Fruit fly (Drosophila melanogaster) whole organism, wandering third instar larva: ENCODE data around the gene sgg.
A peak's percentile ranks its signal among the peaks of the same experiment; 100 is the strongest.

Source experiments
- Abd-B ChIP-seq: fragments of >200 bp; optimal IDR thresholded peaks from 2 replicates; lab custom pipeline; 2017; ENCODE audit warnings: missing biosample characterization, missing genetic modification characterization
- CG32264 ChIP-seq: fragments of 200-800 bp; sonication (Bioruptor generic); optimal IDR thresholded peaks from 2 replicates; lab custom pipeline; 2016; ENCODE audit warnings: missing biosample characterization, missing genetic modification characterization
- CG9705 ChIP-seq: fragments of 200-800 bp; sonication (Bioruptor generic); optimal IDR thresholded peaks from 2 replicates; lab custom pipeline; 2018; ENCODE audit warnings: missing biosample characterization, mild to moderate bottlenecking, missing genetic modification characterization
- CrebA ChIP-seq: fragments of 200-800 bp; sonication (Bioruptor generic); optimal IDR thresholded peaks from 2 replicates; lab custom pipeline; 2016; ENCODE audit warnings: missing biosample characterization, mild to moderate bottlenecking, missing genetic modification characterization, borderline replicate concordance
- Dfd ChIP-seq: fragments of >200 bp; optimal IDR thresholded peaks from 2 replicates; lab custom pipeline; 2017; ENCODE audit warnings: missing biosample characterization, missing genetic modification characterization
- Dif ChIP-seq: fragments of 200-275, 200-300 bp; sonication (Bioruptor generic); optimal IDR thresholded peaks from 2 replicates; lab custom pipeline; 2018; ENCODE audit warnings: missing biosample characterization, missing genetic modification characterization; ENCODE audit not compliant: partially characterized antibody
- GATAd ChIP-seq: sonication (Bioruptor generic); optimal IDR thresholded peaks from 2 replicates; lab custom pipeline; 2016; ENCODE audit warnings: missing biosample characterization, missing genetic modification characterization
- HLH106 ChIP-seq: fragments of 200-800 bp; optimal IDR thresholded peaks from 3 replicates; lab custom pipeline; 2019; ENCODE audit warnings: missing biosample characterization, mild to moderate bottlenecking, missing genetic modification characterization, moderate library complexity
- Hnf4 ChIP-seq: fragments of 200-800 bp; sonication (Bioruptor generic); optimal IDR thresholded peaks from 2 replicates; lab custom pipeline; 2016; ENCODE audit warnings: missing biosample characterization, mild to moderate bottlenecking, missing genetic modification characterization
- Hr78 ChIP-seq: fragments of >200 bp; optimal IDR thresholded peaks from 2 replicates; lab custom pipeline; 2017; ENCODE audit warnings: missing biosample characterization, missing genetic modification characterization
- Hr83 ChIP-seq: fragments of 200-300 bp; sonication (Bioruptor generic); optimal IDR thresholded peaks from 2 replicates; lab custom pipeline; 2016; ENCODE audit warnings: missing biosample characterization, mild to moderate bottlenecking, missing genetic modification characterization, moderate library complexity; ENCODE audit not compliant: poor library complexity, severe bottlenecking
- Mio ChIP-seq: sonication (Bioruptor generic); optimal IDR thresholded peaks from 2 replicates; lab custom pipeline; 2016; ENCODE audit warnings: missing biosample characterization, missing genetic modification characterization
- Myc ChIP-seq: fragments of >200 bp; optimal IDR thresholded peaks from 2 replicates; lab custom pipeline; 2017
- N ChIP-seq: fragments of >200 bp; optimal IDR thresholded peaks from 2 replicates; lab custom pipeline; 2018; ENCODE audit warnings: missing biosample characterization, missing external identifiers, missing genetic modification characterization
- OdsH ChIP-seq: fragments of 200-800 bp; sonication (Bioruptor generic); optimal IDR thresholded peaks from 2 replicates; lab custom pipeline; 2016; ENCODE audit warnings: missing biosample characterization, mild to moderate bottlenecking, missing genetic modification characterization
- Rel ChIP-seq, 2 experiments: fragments of 200-800 bp; sonication (Bioruptor generic) in 1 of 2; optimal IDR thresholded peaks; 2 replicates in 1 of 2; 3 replicates in 1 of 2; lab custom pipeline; 2016 to 2019; ENCODE audit warnings: mild to moderate bottlenecking in 2 of 2, missing biosample characterization in 2 of 2, missing genetic modification characterization in 2 of 2, moderate library complexity in 1 of 2
- Sp1 ChIP-seq: fragments of 200-800 bp; sonication (Bioruptor generic); optimal IDR thresholded peaks from 3 replicates; lab custom pipeline; 2019; ENCODE audit warnings: missing biosample characterization, mild to moderate bottlenecking, missing genetic modification characterization, moderate library complexity
- Vsx2 ChIP-seq: fragments of 200-300, 225-300 bp; sonication (Bioruptor generic); optimal IDR thresholded peaks from 2 replicates; lab custom pipeline; 2018; ENCODE audit warnings: missing biosample characterization, missing genetic modification characterization; ENCODE audit not compliant: partially characterized antibody
- br ChIP-seq: fragments of 200-800 bp; sonication (Bioruptor generic); optimal IDR thresholded peaks from 2 replicates; lab custom pipeline; 2016; ENCODE audit warnings: missing biosample characterization, missing genetic modification characterization
- brk ChIP-seq: fragments of 200-800 bp; sonication (Bioruptor generic); optimal IDR thresholded peaks from 2 replicates; lab custom pipeline; 2016; ENCODE audit warnings: missing biosample characterization, mild to moderate bottlenecking, missing genetic modification characterization
- dl ChIP-seq, 2 experiments: fragments of 175-275, 200-275 bp in 1 of 2; fragments of 200-275 bp in 1 of 2; sonication (Bioruptor generic); optimal IDR thresholded peaks; lab custom pipeline; 2018; ENCODE audit warnings: mild to moderate bottlenecking in 2 of 2, missing biosample characterization in 2 of 2, missing genetic modification characterization in 2 of 2, moderate library complexity in 2 of 2; ENCODE audit not compliant: partially characterized antibody in 2 of 2, insufficient read depth in 1 of 2
- dmrt93B ChIP-seq: fragments of 200-800 bp; sonication (Bioruptor generic); optimal IDR thresholded peaks from 2 replicates; lab custom pipeline; 2018; ENCODE audit warnings: missing biosample characterization, mild to moderate bottlenecking, missing genetic modification characterization
- dsf ChIP-seq: sonication (Bioruptor generic); optimal IDR thresholded peaks from 2 replicates; lab custom pipeline; 2016; ENCODE audit warnings: missing biosample characterization, missing genetic modification characterization, borderline replicate concordance
- ey ChIP-seq: fragments of 200-800 bp; sonication (Bioruptor generic); optimal IDR thresholded peaks from 2 replicates; lab custom pipeline; 2016; ENCODE audit warnings: missing biosample characterization, missing genetic modification characterization
- foxo ChIP-seq, 2 experiments: fragments of 200-800 bp; sonication (Bioruptor generic); optimal IDR thresholded peaks; 2 replicates in 1 of 2; 3 replicates in 1 of 2; lab custom pipeline; 2016 to 2017; ENCODE audit warnings: missing biosample characterization in 2 of 2, missing genetic modification characterization in 2 of 2
- fru ChIP-seq: fragments of 200-800 bp; sonication (Bioruptor generic); optimal IDR thresholded peaks from 3 replicates; lab custom pipeline; 2016; ENCODE audit warnings: missing biosample characterization, mild to moderate bottlenecking, missing genetic modification characterization
- h ChIP-seq: fragments of 200-800 bp; sonication (Bioruptor generic); optimal IDR thresholded peaks from 3 replicates; lab custom pipeline; 2016; ENCODE audit warnings: missing biosample characterization, mild to moderate bottlenecking, missing genetic modification characterization
- jim ChIP-seq: fragments of 175-275, 200-325 bp; sonication (Bioruptor generic); optimal IDR thresholded peaks from 2 replicates; lab custom pipeline; 2016; ENCODE audit warnings: missing biosample characterization, mild to moderate bottlenecking, missing genetic modification characterization
- lola ChIP-seq: fragments of >200 bp; optimal IDR thresholded peaks from 2 replicates; lab custom pipeline; 2017; ENCODE audit warnings: missing biosample characterization, missing genetic modification characterization
- pan ChIP-seq: fragments of >200 bp; optimal IDR thresholded peaks from 2 replicates; lab custom pipeline; 2017
- psq ChIP-seq: fragments of 200-800 bp; sonication (Bioruptor generic); optimal IDR thresholded peaks from 3 replicates; lab custom pipeline; 2017; ENCODE audit warnings: missing biosample characterization, mild to moderate bottlenecking, missing genetic modification characterization, moderate library complexity
- rgr ChIP-seq: fragments of 200-800 bp; sonication (Bioruptor generic); optimal IDR thresholded peaks from 3 replicates; lab custom pipeline; 2016; ENCODE audit warnings: missing biosample characterization, mild to moderate bottlenecking, missing genetic modification characterization
- sage ChIP-seq: fragments of 200-800 bp; sonication (Bioruptor generic); optimal IDR thresholded peaks from 2 replicates; lab custom pipeline; 2016; ENCODE audit warnings: missing biosample characterization, mild to moderate bottlenecking, missing genetic modification characterization
- sv ChIP-seq: fragments of 200-800 bp; sonication (Bioruptor generic); optimal IDR thresholded peaks from 3 replicates; lab custom pipeline; 2016; ENCODE audit warnings: missing biosample characterization, missing genetic modification characterization
- tai ChIP-seq: sonication (Bioruptor generic); optimal IDR thresholded peaks from 2 replicates; lab custom pipeline; 2016; ENCODE audit warnings: missing biosample characterization, missing genetic modification characterization
- usp ChIP-seq: fragments of >200 bp; optimal IDR thresholded peaks from 2 replicates; lab custom pipeline; 2017; ENCODE audit warnings: missing biosample characterization, missing genetic modification characterization
- woc ChIP-seq: sonication (Bioruptor generic); optimal IDR thresholded peaks from 2 replicates; lab custom pipeline; 2016; ENCODE audit warnings: missing biosample characterization, mild to moderate bottlenecking, missing genetic modification characterization

sgg gene

dm6 chrX:2642484-2643379 lies 9.0 kb downstream of the sgg start:
- TF ChIP-seq psq (GFP tag; lab: Kevin White, UChicago) (peak; percentile 84), sage (GFP tag; lab: Kevin White, UChicago) (peak; percentile 8), HLH106 (tag; lab: Kevin White, UChicago) (peak; percentile 17), jim (GFP tag; lab: Kevin White, UChicago) (no peak), pan (lab: Kevin White, UChicago) (no peak), Sp1 (GFP tag; lab: Kevin White, UChicago) (peak; percentile 19), Abd-B (GFP tag; lab: Kevin White, UChicago) (no peak), OdsH (GFP tag; lab: Kevin White, UChicago) (peak; percentile 29), CG32264 (GFP tag; lab: Kevin White, UChicago) (no peak), GATAd (peak; percentile 67), Dif (peak; percentile 96), N (GFP tag; lab: Kevin White, UChicago) (peak; percentile 79), dsf (no peak), Vsx2 (GFP tag; lab: Kevin White, UChicago) (peak; percentile 82), br (GFP tag; lab: Kevin White, UChicago) (no peak), rgr (GFP tag; lab: Kevin White, UChicago) (peak; percentile 7), Mio (GFP tag; lab: Kevin White, UChicago) (no peak), Hr83 (GFP tag; lab: Kevin White, UChicago) (peak; percentile 32), foxo (GFP tag; optimal IDR thresholded peaks at IDR 0.05; lab: Kevin White, UChicago) (peak in 1 of 2 experiments; percentile 17), Rel (GFP tag; optimal IDR thresholded peaks at IDR 0.05; lab: Kevin White, UChicago) (peak; percentile 43), Rel (tag; optimal IDR thresholded peaks at IDR 0.05; lab: Kevin White, UChicago) (no peak), Dfd (GFP tag; lab: Kevin White, UChicago) (no peak), dmrt93B (no peak), h (GFP tag; lab: Kevin White, UChicago) (peak; percentile 53), Hnf4 (GFP tag; lab: Kevin White, UChicago) (peak; percentile 2), CrebA (GFP tag; lab: Kevin White, UChicago) (no peak), dl (GFP tag; optimal IDR thresholded peaks at IDR 0.05; lab: Kevin White, UChicago; ENCODE audit: insufficient read depth in 1 of 2, partially characterized antibody in 2 of 2) (peak; percentile 95)

DNA sequence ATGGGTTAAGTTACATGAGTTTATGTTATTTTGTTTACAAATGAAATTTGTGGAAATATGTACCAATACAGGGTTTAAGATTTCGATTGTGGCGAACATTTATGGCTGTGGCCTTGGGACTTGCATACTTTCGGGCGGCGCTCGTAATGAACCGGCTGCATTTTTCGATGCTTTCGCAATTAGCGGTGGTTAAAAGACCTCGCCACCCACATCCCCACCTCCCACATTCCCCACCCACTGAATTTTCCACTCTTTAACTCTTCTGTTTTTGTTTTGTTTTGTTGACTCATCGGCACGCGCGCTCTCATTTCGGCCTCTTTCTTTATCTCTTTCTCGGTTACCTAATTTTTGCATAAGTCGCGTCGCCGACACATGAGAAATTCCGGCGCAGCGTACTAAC lies 11.8 kb downstream of the sgg start:
- TF ChIP-seq HLH106 (tag; lab: Kevin White, UChicago) (no peak), dl (GFP tag; optimal IDR thresholded peaks at IDR 0.05; lab: Kevin White, UChicago; ENCODE audit: insufficient read depth in 1 of 2, partially characterized antibody in 2 of 2) (no peak), N (GFP tag; lab: Kevin White, UChicago) (peak; percentile 9), Myc (peak; percentile 50)

DNA sequence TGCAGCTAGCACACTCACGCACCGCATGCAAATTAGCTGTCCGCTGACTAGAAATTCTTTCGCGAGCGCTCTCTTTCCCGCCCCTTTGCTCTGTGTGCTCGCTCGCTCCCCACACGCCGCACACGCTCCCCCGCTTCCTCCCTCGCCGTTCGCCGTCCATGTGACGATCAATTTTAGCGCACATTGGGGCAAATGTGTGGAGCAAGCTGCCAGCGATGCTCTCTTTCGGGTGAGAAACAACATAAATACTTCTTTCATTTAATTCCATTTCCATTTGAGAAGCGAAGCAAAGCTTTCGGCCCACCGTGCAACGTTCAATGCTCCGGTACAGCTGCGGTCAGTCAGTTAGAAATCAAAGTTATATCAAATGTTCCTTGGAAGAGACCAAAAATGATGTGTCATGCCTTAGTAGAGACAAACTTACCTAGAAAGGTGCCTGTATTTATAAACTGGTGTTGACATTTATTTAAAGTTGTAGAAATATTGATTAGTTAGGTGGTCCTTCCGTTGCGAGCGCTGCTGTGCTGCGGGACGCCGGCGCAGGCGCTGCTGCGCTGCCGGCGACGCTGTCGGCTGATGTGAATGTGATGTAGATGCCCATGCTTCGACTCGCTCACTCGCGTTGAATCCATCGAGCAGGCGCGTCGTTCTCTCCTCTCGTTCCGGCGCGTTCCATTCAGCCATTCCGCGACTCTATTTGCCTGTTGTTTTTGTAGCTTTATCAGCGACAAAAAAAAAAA lies 12.4 kb downstream of the sgg start:
- TF ChIP-seq pan (lab: Kevin White, UChicago) (no peak), dl (GFP tag; optimal IDR thresholded peaks at IDR 0.05; lab: Kevin White, UChicago; ENCODE audit: insufficient read depth in 1 of 2, partially characterized antibody in 2 of 2) (no peak), Sp1 (GFP tag; lab: Kevin White, UChicago) (peak; percentile 98), Hr78 (GFP tag; lab: Kevin White, UChicago) (no peak), OdsH (GFP tag; lab: Kevin White, UChicago) (peak; percentile 97), Vsx2 (GFP tag; lab: Kevin White, UChicago) (peak; percentile 44), sv (peak; percentile 97), dsf (peak; percentile 76), GATAd (peak; percentile 58), Rel (GFP tag; optimal IDR thresholded peaks at IDR 0.05; lab: Kevin White, UChicago) (peak; percentile 75), Rel (tag; optimal IDR thresholded peaks at IDR 0.05; lab: Kevin White, UChicago) (peak; percentile 88), foxo (GFP tag; optimal IDR thresholded peaks at IDR 0.05; lab: Kevin White, UChicago) (peak; percentile 86 to 98), dmrt93B (peak; percentile 96), tai (GFP tag; lab: Kevin White, UChicago) (peak; percentile 92), woc (GFP tag; lab: Kevin White, UChicago) (peak; percentile 99), rgr (GFP tag; lab: Kevin White, UChicago) (peak; percentile 98), CrebA (GFP tag; lab: Kevin White, UChicago) (peak; percentile 63), CG32264 (GFP tag; lab: Kevin White, UChicago) (peak; percentile 95), sage (GFP tag; lab: Kevin White, UChicago) (peak; percentile 83), CG9705 (GFP tag; lab: Kevin White, UChicago) (peak; percentile 91), Hr83 (GFP tag; lab: Kevin White, UChicago) (peak; percentile 62), usp (no peak), Hnf4 (GFP tag; lab: Kevin White, UChicago) (peak; percentile 96), Dfd (GFP tag; lab: Kevin White, UChicago) (peak; percentile 65), h (GFP tag; lab: Kevin White, UChicago) (peak; percentile 98), brk (GFP tag; lab: Kevin White, UChicago) (peak; percentile 83), fru (peak; percentile 98), Mio (GFP tag; lab: Kevin White, UChicago) (peak; percentile 85), ey (peak; percentile 98), lola (GFP tag; lab: Kevin White, UChicago) (no peak), psq (GFP tag; lab: Kevin White, UChicago) (peak; percentile 95), Abd-B (GFP tag; lab: Kevin White, UChicago) (no peak), jim (GFP tag; lab: Kevin White, UChicago) (no peak)
